Fruit fly (Drosophila melanogaster): ENCODE data around the gene repo.
A peak's percentile ranks its signal among the peaks of the same experiment; 100 is the strongest.

repo gene

DNA sequence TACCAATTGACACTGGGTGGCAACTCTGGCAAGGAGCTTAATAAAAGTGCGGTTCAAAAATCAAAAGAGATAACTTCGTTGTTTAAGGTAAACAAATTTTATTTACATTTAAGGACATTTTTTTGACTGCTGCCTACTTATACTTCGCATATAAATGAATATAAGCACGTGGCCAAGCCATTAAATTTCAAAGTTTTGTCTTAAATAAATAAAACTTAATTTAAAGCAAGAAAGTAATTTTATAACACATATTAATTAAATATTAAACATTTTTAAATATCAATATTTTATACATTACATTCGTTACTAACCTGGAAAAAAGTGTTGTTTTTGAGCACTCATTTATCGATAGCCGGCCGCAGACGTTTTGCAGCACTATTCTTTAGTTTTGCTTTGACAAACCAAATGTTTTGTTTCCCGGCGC, 47.3 kb upstream of the repo start, which contains the start of the genes CG12321 and MED17 (continued):
- no peak for TF ChIP-seq Dip2 (GFP tag; IDR thresholded peaks at IDR 0.05)
- TF ChIP-seq oc (tag; optimal IDR thresholded peaks at IDR 0.05) = peak; percentile 82
- peak; percentile 75 for TF ChIP-seq CG17328 (GFP tag; IDR thresholded peaks at IDR 0.05)
- peak; percentile 41 for TF ChIP-seq CG10565 (GFP tag; optimal IDR thresholded peaks at IDR 0.05)
- TF ChIP-seq pzg (GFP tag; optimal IDR thresholded peaks at IDR 0.05) = peak; percentile 46
- TF ChIP-seq Lim3 (GFP tag; IDR thresholded peaks at IDR 0.05) = peak; percentile 64; the same call in 1 of the 2 replicates
- peak; percentile 58 for TF ChIP-seq vfl (GFP tag; optimal IDR thresholded peaks at IDR 0.05)
- peak; percentile 87 for TF ChIP-seq dmrt11E (tag; optimal IDR thresholded peaks at IDR 0.05)
- peak; percentile 60 for TF ChIP-seq CG17186 (GFP tag; optimal IDR thresholded peaks at IDR 0.05)
- TF ChIP-seq p53 (GFP tag; optimal IDR thresholded peaks at IDR 0.05) = no peak
- peak; percentile 72 for TF ChIP-seq Ada2b (GFP tag; IDR thresholded peaks at IDR 0.05)
- TF ChIP-seq otp (GFP tag; IDR thresholded peaks at IDR 0.05) = 0 out of 3 replicates have a peak, but pooled peaks have one; percentile 51
- no peak for TF ChIP-seq CG17568 (GFP tag; optimal IDR thresholded peaks at IDR 0.05)
- no peak for TF ChIP-seq zen2 (GFP tag; IDR thresholded peaks at IDR 0.05; ENCODE audit: partially characterized antibody)
- TF ChIP-seq BtbVII (GFP tag; optimal IDR thresholded peaks at IDR 0.05) = peak; percentile 86
- TF ChIP-seq CG6765 (GFP tag; optimal IDR thresholded peaks at IDR 0.05) = peak; percentile 76
- TF ChIP-seq Ets65A (GFP tag) = peak; percentile 98
- no peak for TF ChIP-seq Neu2 (GFP tag; optimal IDR thresholded peaks at IDR 0.05; ENCODE audit: borderline replicate concordance)
- TF ChIP-seq Vsx1 (GFP tag; optimal IDR thresholded peaks at IDR 0.05) = no peak
- TF ChIP-seq CG34224 (GFP tag; IDR thresholded peaks at IDR 0.05; ENCODE audit: partially characterized antibody) = no peak
- peak; percentile 90 for TF ChIP-seq CG9727 (GFP tag; optimal IDR thresholded peaks at IDR 0.05)
- TF ChIP-seq phol (tag; optimal IDR thresholded peaks at IDR 0.05) = peak; percentile 94
- TF ChIP-seq trem (tag; optimal IDR thresholded peaks at IDR 0.05) = peak; percentile 90
- TF ChIP-seq Gsc (GFP tag; IDR thresholded peaks at IDR 0.05) = peak; percentile 52
- TF ChIP-seq Ptx1 (GFP tag; IDR thresholded peaks at IDR 0.05) = peak; percentile 93
- peak in 1 of 2 experiments; percentile 76 for TF ChIP-seq Eip74EF (GFP tag; optimal IDR thresholded peaks at IDR 0.05)
- TF ChIP-seq ems (GFP tag; optimal IDR thresholded peaks at IDR 0.05) = no peak
- TF ChIP-seq CG1602 (GFP tag; optimal IDR thresholded peaks at IDR 0.05) = peak; percentile 94
- TF ChIP-seq trh (GFP tag; optimal IDR thresholded peaks at IDR 0.05) = peak; percentile 85
- TF ChIP-seq sim (GFP tag; IDR thresholded peaks at IDR 0.05) = 0 out of 2 replicates have a peak, but pooled peaks have one; percentile 31
- TF ChIP-seq sna (GFP tag; IDR thresholded peaks at IDR 0.05; ENCODE audit: partially characterized antibody) = no peak
- TF ChIP-seq cg (GFP tag; optimal IDR thresholded peaks at IDR 0.05) = no peak
- peak; percentile 99 for TF ChIP-seq CG10267 (tag; optimal IDR thresholded peaks at IDR 0.05)
- peak; percentile 87 for TF ChIP-seq CG13424 (tag; optimal IDR thresholded peaks at IDR 0.05)
- TF ChIP-seq Dfd (GFP tag; optimal IDR thresholded peaks at IDR 0.05) = no peak
- TF ChIP-seq sr (GFP tag; IDR thresholded peaks at IDR 0.05) = no peak
- peak; percentile 88 for TF ChIP-seq PHDP (tag; optimal IDR thresholded peaks at IDR 0.05)
- peak; percentile 96 for TF ChIP-seq CG8290 (GFP tag; optimal IDR thresholded peaks at IDR 0.05)
- peak; percentile 73 to 85 for TF ChIP-seq CG8290 (tag; optimal IDR thresholded peaks at IDR 0.05)
- peak; percentile 88 for TF ChIP-seq CG10147 (GFP tag; optimal IDR thresholded peaks at IDR 0.05)
- peak; percentile 53 for TF ChIP-seq CG15073 (GFP tag; optimal IDR thresholded peaks at IDR 0.05)
- TF ChIP-seq Awh (GFP tag; IDR thresholded peaks at IDR 0.05) = peak; percentile 50; the same call in 1 of the 2 replicates
- TF ChIP-seq CG3163 (GFP tag; optimal IDR thresholded peaks at IDR 0.05) = peak; percentile 41
- peak; percentile 82 for TF ChIP-seq CG3065 (GFP tag; optimal IDR thresholded peaks at IDR 0.05)
- peak; percentile 60 for TF ChIP-seq CG8281 (tag; optimal IDR thresholded peaks at IDR 0.05)
- TF ChIP-seq CG7928 (GFP tag; optimal IDR thresholded peaks at IDR 0.05) = peak; percentile 69
- TF ChIP-seq jigr1 (GFP tag; IDR thresholded peaks at IDR 0.05) = peak; percentile 56; the same call in 1 of the 3 replicates
- TF ChIP-seq sc (optimal IDR thresholded peaks at IDR 0.05) = no peak
- TF ChIP-seq sc (GFP tag; optimal IDR thresholded peaks at IDR 0.05) = peak; percentile 85
- no peak for TF ChIP-seq tll (GFP tag; optimal IDR thresholded peaks at IDR 0.05)
- TF ChIP-seq ro (GFP tag; IDR thresholded peaks at IDR 0.05) = peak; percentile 67
